Worm (Caenorhabditis elegans): Measurements from ENCODE around the gene M04C3.2.
"Not testable (repeated sequence)": the region's sequence is repeated elsewhere in the genome, so short reads cannot be mapped to it uniquely, and the experiment has no call there.

The M04C3.2 gene

DNA sequence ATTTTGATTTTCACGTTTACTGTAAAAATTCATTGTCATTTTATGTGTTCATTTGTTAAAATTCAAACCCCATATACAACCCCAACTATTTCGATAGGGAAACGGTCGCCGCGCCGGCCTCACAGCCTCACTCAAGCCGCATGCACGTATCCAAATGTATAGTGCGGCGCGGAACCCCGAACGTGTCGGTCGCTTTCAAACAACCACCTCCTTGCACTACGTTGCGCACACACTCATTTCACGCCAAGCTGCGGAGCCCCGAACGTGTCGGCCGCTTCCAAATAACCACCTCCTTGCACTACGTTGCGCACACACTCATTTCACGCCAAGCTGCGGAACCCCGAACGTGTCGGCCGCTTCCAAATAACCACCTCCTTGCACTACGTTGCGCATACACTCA lies 18.1 kb upstream of the M04C3.2 start:
- not testable (repeated sequence) for TF ChIP-seq snpc-4 (GFP tag; optimal IDR thresholded peaks at IDR 0.05)
- peak in 2 of 4 experiments; percentile 57 to 82 for TF ChIP-seq snpc-4 (tag; optimal IDR thresholded peaks at IDR 0.05)

DNA sequence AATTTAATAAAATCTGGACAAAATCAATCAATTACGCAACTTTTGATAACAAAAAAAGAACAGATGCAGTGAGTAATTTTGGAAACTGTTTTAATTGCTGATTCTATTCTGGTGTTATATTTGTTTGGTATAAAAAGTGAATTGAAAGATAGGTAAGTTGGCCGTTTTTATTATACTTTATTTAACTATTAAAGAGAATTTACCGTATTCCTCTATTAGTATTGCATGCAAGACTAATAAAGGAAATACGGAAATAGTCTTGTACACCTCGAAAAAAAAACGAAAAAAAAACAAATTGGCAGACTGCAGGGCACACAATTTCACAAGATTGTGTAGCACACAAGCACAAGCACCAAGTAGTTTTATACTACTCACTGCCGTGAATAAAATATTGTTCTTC lies 13.9 kb upstream of the M04C3.2 start, which contains the start of gene Y43F8B.25:
Y43F8B.25 (plus strand) TSS at position 301 of the 400 bp plus-strand sequence.
- TF ChIP-seq ztf-6 (GFP tag; IDR thresholded peaks at IDR 0.05), result no peak
- TF ChIP-seq ztf-22 (GFP tag; optimal IDR thresholded peaks at IDR 0.05), result no peak
- TF ChIP-seq F49E8.2 (tag; optimal IDR thresholded peaks at IDR 0.05; ENCODE audit: insufficient read depth), result no peak
- TF ChIP-seq lin-26 (GFP tag; IDR thresholded peaks at IDR 0.05), result no peak
- TF ChIP-seq akir-1 (GFP tag; optimal IDR thresholded peaks at IDR 0.05), result no peak
- no peak for TF ChIP-seq ztf-3 (GFP tag; optimal IDR thresholded peaks at IDR 0.05)
- TF ChIP-seq snpc-4 (GFP tag; optimal IDR thresholded peaks at IDR 0.05), result no peak
- TF ChIP-seq snpc-4 (tag; optimal IDR thresholded peaks at IDR 0.05), result no peak
- no peak for TF ChIP-seq snpc-1.3 (tag; optimal IDR thresholded peaks at IDR 0.05; ENCODE audit: insufficient read depth)
- no peak for TF ChIP-seq lsy-27 (tag; optimal IDR thresholded peaks at IDR 0.05; ENCODE audit: borderline replicate concordance, insufficient read depth)
- TF ChIP-seq lin-35 (GFP tag; optimal IDR thresholded peaks at IDR 0.05), result no peak
- no peak for TF ChIP-seq athp-1 (tag; optimal IDR thresholded peaks at IDR 0.05)

DNA sequence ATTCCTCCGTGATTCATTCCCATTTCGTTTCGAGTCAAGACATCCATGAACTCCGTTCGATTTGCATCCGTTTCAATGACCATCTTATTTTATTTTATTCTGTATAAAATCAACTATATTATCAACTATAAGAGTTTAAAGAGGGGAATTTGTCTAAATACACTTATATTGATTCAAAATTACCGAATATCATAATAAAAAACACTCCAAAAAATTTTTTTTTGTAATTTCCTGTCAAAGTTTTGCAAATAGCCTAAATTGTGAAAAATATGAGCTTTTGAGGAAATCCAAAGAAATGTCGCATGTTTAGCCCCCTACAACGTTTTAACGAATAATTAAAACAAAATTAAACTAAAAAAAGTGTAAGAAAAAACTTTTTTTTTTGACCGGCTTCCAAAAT lies 13.3 kb upstream of the M04C3.2 start, which contains the start of gene Y43F8B.15:
Y43F8B.15 (minus strand) TSS at position 101 of the 400 bp plus-strand sequence.
- TF ChIP-seq egl-44 (GFP tag; IDR thresholded peaks at IDR 0.05), result no peak
- no peak for TF ChIP-seq Y95B8A.8 (GFP tag; IDR thresholded peaks at IDR 0.05)
- TF ChIP-seq T26A5.8 (tag; optimal IDR thresholded peaks at IDR 0.05), result no peak
- TF ChIP-seq B0019.2 (GFP tag; conservative IDR thresholded peaks at IDR 0.05), result no peak
- TF ChIP-seq ceh-40 (GFP tag; IDR thresholded peaks at IDR 0.05), result no peak

DNA sequence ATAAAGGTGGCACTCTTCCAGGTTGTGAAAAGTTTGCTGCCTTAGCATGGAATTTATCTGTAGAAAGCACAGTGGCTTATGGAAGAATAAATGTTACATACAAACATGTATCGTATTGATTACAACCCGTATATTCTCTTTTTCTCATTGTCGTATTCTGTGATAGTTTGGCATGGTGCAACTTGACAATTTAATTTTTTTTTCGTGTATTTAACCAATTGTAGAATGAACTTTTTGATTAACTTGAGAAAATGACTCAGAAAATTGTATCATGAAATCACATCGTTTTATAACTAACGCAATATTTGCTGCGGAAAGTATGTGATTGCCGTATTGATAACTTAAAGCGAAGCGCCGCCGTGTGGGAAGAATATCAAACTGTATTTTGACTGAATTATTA lies 8.4 kb upstream of the M04C3.2 start, which contains the start of gene Y43F8B.24:
Y43F8B.24 (plus strand) TSS at position 301 of the 400 bp plus-strand sequence.
- TF ChIP-seq F23B12.7 (tag; optimal IDR thresholded peaks at IDR 0.05; ENCODE audit: insufficient read depth) (no peak), ZK185.1 (tag; optimal IDR thresholded peaks at IDR 0.05; ENCODE audit: poor library complexity, severe bottlenecking) (no peak), ets-4 (GFP tag; optimal IDR thresholded peaks at IDR 0.05) (no peak), F55B11.4 (tag; optimal IDR thresholded peaks at IDR 0.05; ENCODE audit: borderline replicate concordance, insufficient read depth) (no peak), cebp-1 (GFP tag; IDR thresholded peaks at IDR 0.05) (no peak), cebp-1 (tag; optimal IDR thresholded peaks at IDR 0.05) (no peak), tbp1 (GFP tag; optimal IDR thresholded peaks at IDR 0.05) (no peak), nhr-179 (tag; optimal IDR thresholded peaks at IDR 0.05) (no peak), F22D6.2 (tag; optimal IDR thresholded peaks at IDR 0.05) (no peak), madf-6 (GFP tag; IDR thresholded peaks at IDR 0.05) (no peak), nfya-2 (GFP tag; IDR thresholded peaks at IDR 0.05) (no peak), unc-130 (GFP tag; optimal IDR thresholded peaks at IDR 0.05) (no peak), ztf-28 (GFP tag; IDR thresholded peaks at IDR 0.05) (no peak), cebp-2 (GFP tag; IDR thresholded peaks at IDR 0.05) (no peak), egrh-3 (GFP tag; IDR thresholded peaks at IDR 0.05) (no peak), madf-3 (GFP tag; IDR thresholded peaks at IDR 0.05) (no peak), hsf-1 (GFP tag; IDR thresholded peaks at IDR 0.05) (no peak), ztf-25 (GFP tag; IDR thresholded peaks at IDR 0.05) (no peak), ceh-40 (GFP tag; IDR thresholded peaks at IDR 0.05) (no peak), Y56A3A.18 (GFP tag; IDR thresholded peaks at IDR 0.05) (no peak), dox-1 (GFP tag; IDR thresholded peaks at IDR 0.05) (no peak)

Data from whole organism, young adult.